Worm (Caenorhabditis elegans) whole organism, young adult: ENCODE measurements around the gene Y75B8A.19.

Source experiments
- C06A6.2 ChIP-seq: fragments of 200-800 bp; sonication (Bioruptor generic); conservative IDR thresholded peaks from 2 replicates; pipeline ENCODE4 v1.3.6; 2022; ENCODE audit warnings: missing genetic modification characterization, missing compliant biosample characterization
- C17E4.6 ChIP-seq: fragments of 200-800 bp; sonication (Bioruptor generic); IDR thresholded peaks from 2 replicates; pipeline ENCODE4 v1.3.6; 2022; ENCODE audit warnings: missing genetic modification reagents, missing genetic modification characterization, missing compliant biosample characterization
- F22D6.2 ChIP-seq: sonication (generic microtip); optimal IDR thresholded peaks from 2 replicates; lab custom pipeline; 2016; ENCODE audit warnings: mild to moderate bottlenecking, missing genetic modification characterization, missing compliant biosample characterization
- F23B12.7 ChIP-seq: sonication (generic microtip); optimal IDR thresholded peaks from 2 replicates; lab custom pipeline; 2017; ENCODE audit warnings: missing genetic modification characterization, mild to moderate bottlenecking, missing compliant biosample characterization, antibody characterized with exemption, moderate library complexity; ENCODE audit not compliant: insufficient read depth
- F33H1.4 ChIP-seq: fragments of 200-800 bp; sonication (Bioruptor generic); IDR thresholded peaks from 2 replicates; pipeline ENCODE4 v1.3.6; 2022; ENCODE audit warnings: missing genetic modification reagents, missing genetic modification characterization, missing compliant biosample characterization
- Y56A3A.18 ChIP-seq: fragments of 200-800 bp; sonication (Bioruptor generic); IDR thresholded peaks from 2 replicates; pipeline ENCODE4 v1.3.6; 2022; ENCODE audit warnings: missing genetic modification reagents, missing genetic modification characterization, missing compliant biosample characterization
- Y95B8A.8 ChIP-seq: fragments of 200-800 bp; sonication (Bioruptor generic); IDR thresholded peaks from 2 replicates; pipeline ENCODE4 v1.3.6; 2022; ENCODE audit warnings: missing genetic modification reagents, missing genetic modification characterization, missing compliant biosample characterization
- atf-7 ChIP-seq: sonication (generic microtip); optimal IDR thresholded peaks from 2 replicates; lab custom pipeline; 2017; ENCODE audit warnings: mild to moderate bottlenecking, missing genetic modification characterization, missing compliant biosample characterization
- ccch-3 ChIP-seq: fragments of 200-800 bp; sonication (Bioruptor generic); optimal IDR thresholded peaks from 2 replicates; lab custom pipeline; 2018; ENCODE audit warnings: mild to moderate bottlenecking, missing genetic modification characterization, missing compliant biosample characterization
- cebp-1 ChIP-seq, 2 experiments: fragments of 200-800 bp in 1 of 2; sonication (Bioruptor generic) in 1 of 2; sonication (generic microtip) in 1 of 2; IDR thresholded peaks in 1 of 2; optimal IDR thresholded peaks in 1 of 2; 2 replicates each; pipeline versions ENCODE4 v1.3.6 to Lab custom; 2017 to 2022; ENCODE audit warnings: missing compliant biosample characterization in 2 of 2, missing genetic modification characterization in 2 of 2, mild to moderate bottlenecking in 1 of 2, missing genetic modification reagents in 1 of 2, moderate library complexity in 1 of 2
- cebp-2 ChIP-seq: fragments of 200-800 bp; sonication (Bioruptor generic); IDR thresholded peaks from 2 replicates; pipeline ENCODE4 v1.3.6; 2022; ENCODE audit warnings: missing genetic modification characterization, missing compliant biosample characterization
- ceh-40 ChIP-seq: fragments of 200-800 bp; sonication (Bioruptor generic); IDR thresholded peaks from 2 replicates; pipeline ENCODE4 v1.3.6; 2022; ENCODE audit warnings: missing genetic modification characterization, missing compliant biosample characterization
- die-1 ChIP-seq: sonication (generic microtip); optimal IDR thresholded peaks from 2 replicates; lab custom pipeline; 2016; ENCODE audit warnings: missing genotype, mild to moderate bottlenecking, missing genetic modification characterization, missing compliant biosample characterization
- dox-1 ChIP-seq: fragments of 200-800 bp; sonication (Bioruptor generic); IDR thresholded peaks from 2 replicates; pipeline ENCODE4 v1.3.6; 2022; ENCODE audit warnings: missing genetic modification reagents, missing genetic modification characterization, missing compliant biosample characterization
- efl-1 ChIP-seq: fragments of 150-350 bp; optimal IDR thresholded peaks from 2 replicates; lab custom pipeline; 2014; ENCODE audit warnings: missing biosample characterization, missing genetic modification reagents, missing genetic modification characterization
- egrh-3 ChIP-seq: fragments of 200-800 bp; sonication (Bioruptor generic); IDR thresholded peaks from 2 replicates; pipeline ENCODE4 v1.3.6; 2022; ENCODE audit warnings: missing genetic modification reagents, missing genetic modification characterization, missing compliant biosample characterization
- gei-17 ChIP-seq: fragments of 200-800 bp; sonication (Bioruptor generic); optimal IDR thresholded peaks from 2 replicates; lab custom pipeline; 2018; ENCODE audit warnings: mild to moderate bottlenecking, missing genetic modification characterization, missing compliant biosample characterization
- hlh-12 ChIP-seq: sonication (generic microtip); optimal IDR thresholded peaks from 2 replicates; lab custom pipeline; 2016; ENCODE audit warnings: missing genetic modification characterization, missing compliant biosample characterization
- hsf-1 ChIP-seq: fragments of 200-800 bp; sonication (Bioruptor generic); IDR thresholded peaks from 2 replicates; pipeline ENCODE4 v1.3.6; 2022; ENCODE audit warnings: missing genetic modification reagents, missing genetic modification characterization, missing compliant biosample characterization
- lin-26 ChIP-seq: fragments of 200-800 bp; sonication (Bioruptor generic); IDR thresholded peaks from 2 replicates; pipeline ENCODE4 v1.3.6; 2022; ENCODE audit warnings: missing genetic modification reagents, missing genetic modification characterization, missing compliant biosample characterization
- lin-40 ChIP-seq: sonication (generic microtip); optimal IDR thresholded peaks from 2 replicates; lab custom pipeline; 2016; ENCODE audit warnings: missing genetic modification characterization, mild to moderate bottlenecking, missing compliant biosample characterization, missing genotype, missing genetic modification reagents
- lir-1 ChIP-seq: fragments of 200-800 bp; sonication (Bioruptor generic); conservative IDR thresholded peaks from 2 replicates; pipeline ENCODE4 v1.3.6; 2022; ENCODE audit warnings: missing genetic modification reagents, missing genetic modification characterization, missing compliant biosample characterization
- lsl-1 ChIP-seq: fragments of 200-800 bp; sonication (Bioruptor generic); optimal IDR thresholded peaks from 2 replicates; lab custom pipeline; 2018; ENCODE audit warnings: mild to moderate bottlenecking, missing genetic modification characterization, moderate library complexity, missing compliant biosample characterization
- madf-10 ChIP-seq: sonication (generic microtip); optimal IDR thresholded peaks from 2 replicates; lab custom pipeline; 2016; ENCODE audit warnings: mild to moderate bottlenecking, missing genetic modification characterization, missing compliant biosample characterization
- madf-3 ChIP-seq: fragments of 200-800 bp; sonication (Bioruptor generic); IDR thresholded peaks from 2 replicates; pipeline ENCODE4 v1.3.6; 2022; ENCODE audit warnings: missing genetic modification reagents, missing genetic modification characterization, missing compliant biosample characterization
- madf-8 ChIP-seq: fragments of 200-800 bp; sonication (Bioruptor generic); conservative IDR thresholded peaks from 2 replicates; pipeline ENCODE4 v1.3.6; 2022; ENCODE audit warnings: missing genetic modification reagents, missing genetic modification characterization, missing compliant biosample characterization
- mcd-1 ChIP-seq: fragments of 200-800 bp; sonication (Bioruptor generic); IDR thresholded peaks from 2 replicates; pipeline ENCODE4 v1.3.6; 2022; ENCODE audit warnings: missing genetic modification reagents, missing genetic modification characterization, missing compliant biosample characterization
- mel-28 ChIP-seq: sonication (generic microtip); optimal IDR thresholded peaks from 2 replicates; lab custom pipeline; 2016; ENCODE audit warnings: borderline replicate concordance, mild to moderate bottlenecking, missing genetic modification characterization, missing compliant biosample characterization
- nfya-2 ChIP-seq: fragments of 200-800 bp; sonication (Bioruptor generic); IDR thresholded peaks from 2 replicates; pipeline ENCODE4 v1.3.6; 2022; ENCODE audit warnings: missing genetic modification reagents, missing genetic modification characterization, missing compliant biosample characterization
- nfyb-1 ChIP-seq: fragments of 200-800 bp; sonication (Bioruptor generic); IDR thresholded peaks from 2 replicates; pipeline ENCODE4 v1.3.6; 2022; ENCODE audit warnings: missing genetic modification reagents, missing genetic modification characterization, missing compliant biosample characterization
- nhr-120 ChIP-seq: fragments of 200-800 bp; sonication (Bioruptor generic); IDR thresholded peaks from 2 replicates; pipeline ENCODE4 v1.3.6; 2022; ENCODE audit warnings: missing genetic modification characterization, missing compliant biosample characterization
- nhr-179 ChIP-seq: sonication (generic microtip); optimal IDR thresholded peaks from 2 replicates; lab custom pipeline; 2016; ENCODE audit warnings: mild to moderate bottlenecking, missing genetic modification characterization, missing compliant biosample characterization
- nhr-90 ChIP-seq: sonication (generic microtip); optimal IDR thresholded peaks from 2 replicates; lab custom pipeline; 2016; ENCODE audit warnings: missing genotype, mild to moderate bottlenecking, missing genetic modification characterization, missing compliant biosample characterization
- pha-4 ChIP-seq: fragments of 150-350 bp; sonication (generic microtip); optimal IDR thresholded peaks from 2 replicates; lab custom pipeline; 2014; ENCODE audit warnings: missing biosample characterization, missing genetic modification reagents, missing genetic modification characterization
- rcor-1 ChIP-seq: fragments of 200-800 bp; sonication (Bioruptor generic); IDR thresholded peaks from 2 replicates; pipeline ENCODE4 v1.3.6; 2022; ENCODE audit warnings: missing genetic modification reagents, missing genetic modification characterization, missing compliant biosample characterization
- repo-1 ChIP-seq: sonication (generic microtip); optimal IDR thresholded peaks from 2 replicates; lab custom pipeline; 2017; ENCODE audit warnings: mild to moderate bottlenecking, missing genetic modification characterization, missing compliant biosample characterization
- rpc-1 ChIP-seq, 2 experiments: fragments of 150-350 bp in 1 of 2; sonication (generic microtip) in 1 of 2; optimal IDR thresholded peaks; 2 replicates each; lab custom pipeline; 2014 to 2018; ENCODE audit warnings: missing biosample characterization in 1 of 2, missing genetic modification characterization in 1 of 2, missing genetic modification reagents in 1 of 2, missing genotype in 1 of 2
- tbp1 ChIP-seq: fragments of 200-800 bp; sonication (Bioruptor generic); optimal IDR thresholded peaks from 2 replicates; lab custom pipeline; 2018; ENCODE audit warnings: mild to moderate bottlenecking, missing genetic modification characterization, missing compliant biosample characterization
- unc-130 ChIP-seq: sonication (generic microtip); optimal IDR thresholded peaks from 2 replicates; lab custom pipeline; 2016; ENCODE audit warnings: missing genetic modification reagents, missing genetic modification characterization, missing compliant biosample characterization
- unc-62 ChIP-seq: fragments of 150-350 bp; optimal IDR thresholded peaks from 2 replicates; lab custom pipeline; 2014; ENCODE audit warnings: missing biosample characterization, missing genetic modification reagents, missing genetic modification characterization
- zfh-2 ChIP-seq: fragments of 200-800 bp; sonication (Bioruptor generic); conservative IDR thresholded peaks from 2 replicates; pipeline ENCODE4 v1.3.6; 2022; ENCODE audit warnings: missing genetic modification reagents, missing genetic modification characterization, missing compliant biosample characterization
- ztf-18 ChIP-seq: sonication (generic microtip); optimal IDR thresholded peaks from 2 replicates; lab custom pipeline; 2016; ENCODE audit warnings: missing genotype, mild to moderate bottlenecking, missing genetic modification characterization, missing compliant biosample characterization

Y75B8A.19 gene

ce11 chrIII:12250114-12250792 lies 23.8 kb downstream of the Y75B8A.19 start, which contains the start of the genes tim-1 and Y75B8A.23 (continued):
- TF ChIP-seq rcor-1 (GFP tag; lab: Robert Waterston, UW) (peak; percentile 94), unc-130 (GFP tag; lab: Kevin White, UChicago) (peak; percentile 86), cebp-2 (0 out of 2 replicates have a peak, but pooled peaks have one; percentile 62), nhr-90 (tag; lab: Kevin White, UChicago) (no peak), F23B12.7 (tag; lab: Kevin White, UChicago) (peak; percentile 96), ceh-40 (peak; percentile 67; the same call in 1 of the 2 replicates), F33H1.4 (peak; percentile 80), lin-26 (GFP tag; lab: Robert Waterston, UW) (peak; percentile 78; the same call in 1 of the 2 replicates)

- TF ChIP-seq egrh-3 (GFP tag; lab: Robert Waterston, UW) (no peak), tbp1 (no peak), dox-1 (no peak), efl-1 (GFP tag; lab: Kevin White, UChicago) (peak; percentile 15)
These were observed 24.7 kb downstream of the Y75B8A.19 start for ce11 chrIII:12251178-12251577.

ce11 chrIII:12253342-12253741 lies 26.9 kb downstream of the Y75B8A.19 start:
- TF ChIP-seq nhr-120 (GFP tag; lab: Robert Waterston, UW) (no peak), atf-7 (tag; lab: Kevin White, UChicago) (no peak), F22D6.2 (tag; lab: Kevin White, UChicago) (no peak), gei-17 (GFP tag; lab: Kevin White, UChicago) (no peak), madf-10 (no peak), lsl-1 (GFP tag; lab: Kevin White, UChicago) (no peak), unc-62 (no peak), nfya-2 (GFP tag; lab: Robert Waterston, UW) (no peak), lir-1 (GFP tag; lab: Robert Waterston, UW) (no peak), pha-4 (tag; lab: Kevin White, UChicago) (no peak), madf-8 (GFP tag; lab: Robert Waterston, UW) (no peak), cebp-1 (GFP tag; IDR thresholded peaks at IDR 0.05; lab: Robert Waterston, UW) (no peak), cebp-1 (tag; optimal IDR thresholded peaks at IDR 0.05; lab: Kevin White, UChicago) (no peak)

ce11 chrIII:12259793-12260192 lies 33.4 kb downstream of the Y75B8A.19 start:
- TF ChIP-seq Y95B8A.8 (GFP tag; lab: Robert Waterston, UW) (no peak), madf-3 (GFP tag; lab: Robert Waterston, UW) (0 out of 2 replicates have a peak, but pooled peaks have one; percentile 45), zfh-2 (GFP tag; lab: Robert Waterston, UW) (peak; percentile 78), ccch-3 (no peak), mcd-1 (no peak), hlh-12 (tag; lab: Kevin White, UChicago) (no peak)
- TF ChIP-seq, all 124 proteins: peak for 2

- TF ChIP-seq hsf-1 (GFP tag; lab: Robert Waterston, UW) (no peak), ztf-18 (tag; lab: Kevin White, UChicago) (no peak), Y95B8A.8 (GFP tag; lab: Robert Waterston, UW) (no peak), nfyb-1 (no peak), Y56A3A.18 (GFP tag; lab: Robert Waterston, UW) (no peak), C17E4.6 (GFP tag; lab: Robert Waterston, UW) (no peak), nhr-179 (tag; lab: Kevin White, UChicago) (no peak), mel-28 (tag; lab: Kevin White, UChicago) (no peak), rpc-1 (optimal IDR thresholded peaks at IDR 0.05; lab: Kevin White, UChicago) (no peak), rpc-1 (tag; optimal IDR thresholded peaks at IDR 0.05; lab: Kevin White, UChicago) (no peak), C06A6.2 (no peak), repo-1 (tag; lab: Kevin White, UChicago) (no peak), ccch-3 (no peak), die-1 (tag; lab: Kevin White, UChicago) (no peak), lin-40 (tag; lab: Kevin White, UChicago) (no peak)
These were observed 34.0 kb downstream of the Y75B8A.19 start for ce11 chrIII:12260413-12260812.
